Fruit fly (Drosophila melanogaster): ENCODE measurements around the gene lmgA.

DNA sequence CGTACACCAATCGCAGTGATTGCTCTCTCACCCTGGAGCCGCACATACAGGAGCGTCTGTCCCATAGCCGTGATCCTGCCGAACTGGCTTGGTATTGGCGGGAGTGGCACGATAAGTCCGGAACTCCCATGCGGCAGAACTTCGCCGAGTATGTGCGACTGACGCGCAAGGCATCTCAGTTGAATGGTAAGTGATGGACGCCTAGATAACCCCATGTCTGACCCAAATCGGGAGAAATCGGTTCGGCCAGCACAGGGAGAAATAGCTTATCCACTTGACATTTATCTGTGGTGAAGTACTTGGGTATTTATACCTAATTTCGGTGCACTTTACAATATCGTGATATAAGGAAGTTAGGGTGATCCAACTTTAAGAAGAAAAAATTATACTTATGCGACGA is 5.6 kb downstream of the lmgA start:
- TF ChIP-seq CG8478 (optimal IDR thresholded peaks at IDR 0.05): no peak
- TF ChIP-seq CTCF (optimal IDR thresholded peaks at IDR 0.05): no peak

Measured in S2 (cell line).